Worm (Caenorhabditis elegans) whole organism, dauer: ENCODE measurements around the gene ncx-3.

Experiments used
- unc-62 ChIP-seq: sonication (generic microtip); optimal IDR thresholded peaks from 2 replicates; lab custom pipeline; 2017; ENCODE audit warnings: missing biosample characterization, missing genetic modification reagents, missing genetic modification characterization

ncx-3 gene

ce11 chrIV:10761344-10761743, 44.9 kb downstream of the ncx-3 start, which contains the start of gene ugt-54:
ugt-54 (plus strand) TSS chrIV:10761698.
- TF ChIP-seq unc-62 (GFP tag; lab: Kevin White, UChicago): no peak

ce11 chrIV:10764206-10764605, 47.8 kb downstream of the ncx-3 start, which contains the start of gene T25B9.11:
T25B9.11 (plus strand) TSS chrIV:10764506.
- no peak for TF ChIP-seq unc-62 (GFP tag; lab: Kevin White, UChicago)

ce11 chrIV:10765053-10765452, 48.6 kb downstream of the ncx-3 start, which contains the start of gene T25B9.12:
T25B9.12 (plus strand) TSS chrIV:10765353.
- no peak for TF ChIP-seq unc-62 (GFP tag; lab: Kevin White, UChicago)

DNA sequence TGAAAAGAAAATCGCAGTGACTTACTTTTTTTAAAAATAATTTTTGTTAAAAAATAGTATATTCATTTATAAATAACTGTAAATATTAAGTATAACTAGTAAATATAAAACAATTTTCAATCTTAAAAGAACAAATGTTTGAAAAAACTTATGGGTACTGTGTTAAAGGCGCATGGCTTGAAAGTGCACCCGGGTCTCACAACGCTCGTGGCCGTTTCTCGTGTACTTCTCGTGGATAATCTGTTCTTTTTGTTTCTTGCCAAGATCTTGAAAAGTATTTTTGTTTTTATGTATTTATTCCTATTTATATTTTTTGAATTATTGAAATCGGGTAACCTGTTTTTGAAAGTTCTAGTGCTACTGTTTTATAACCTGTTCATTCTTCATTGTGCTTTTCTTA, 49.6 kb downstream of the ncx-3 start:
- TF ChIP-seq unc-62 (GFP tag; lab: Kevin White, UChicago): no peak

DNA sequence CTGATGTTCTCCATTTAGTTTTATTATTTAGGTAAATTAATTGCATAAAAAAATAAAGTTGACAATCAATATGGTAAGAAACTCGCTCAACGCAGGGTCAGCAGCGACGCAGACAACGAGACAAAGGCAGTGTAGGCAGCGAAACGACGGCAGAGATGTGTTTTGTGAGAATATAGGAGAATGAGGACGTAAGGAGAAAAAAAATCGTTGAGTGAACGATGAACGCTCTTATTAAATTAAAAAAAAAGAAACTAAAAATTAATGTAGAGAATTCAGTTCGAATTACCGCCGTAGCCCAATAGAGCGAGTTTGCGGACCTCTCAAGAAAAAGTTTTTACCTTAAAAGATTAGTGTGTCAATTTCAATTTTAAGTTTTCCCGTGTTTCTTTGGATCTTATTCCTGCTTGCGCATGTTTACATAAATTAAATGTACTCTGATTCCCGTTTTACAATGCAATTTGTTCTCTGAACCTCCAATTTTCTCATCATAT, 51.7 kb downstream of the ncx-3 start, which contains the start of gene T25B9.8:
TSS of gene T25B9.8 (minus strand) at position 51 of the 491 bp plus-strand sequence.
- no peak for TF ChIP-seq unc-62 (GFP tag; lab: Kevin White, UChicago)

- no peak for TF ChIP-seq unc-62 (GFP tag; lab: Kevin White, UChicago)
These were observed 52.9 kb downstream of the ncx-3 start, which contains the start of gene T25B9.9 for ce11 chrIV:10769353-10769752. T25B9.9 (plus strand) TSS chrIV:10769653.

DNA sequence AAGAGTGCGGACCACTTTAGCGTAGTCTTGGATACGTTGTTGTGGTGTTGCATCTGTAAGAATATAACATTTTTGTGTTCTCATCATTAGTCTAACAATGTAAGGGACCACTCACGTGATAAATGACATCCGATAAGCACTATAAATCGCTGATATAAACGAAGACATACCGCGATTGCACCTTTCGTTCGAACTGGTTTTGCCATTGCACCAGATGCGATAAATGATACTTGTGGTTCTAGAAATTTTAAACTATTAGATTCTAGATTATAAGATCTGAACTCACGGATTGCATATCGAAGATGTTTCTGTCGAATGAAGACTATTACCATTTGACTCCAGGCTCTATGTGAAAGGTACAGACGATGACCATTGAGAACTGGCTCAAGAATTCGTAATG, 54.8 kb downstream of the ncx-3 start:
- TF ChIP-seq unc-62 (GFP tag; lab: Kevin White, UChicago): no peak
